Worm (Caenorhabditis elegans): ENCODE measurements around the gene T07E3.3.

T07E3.3 gene

DNA sequence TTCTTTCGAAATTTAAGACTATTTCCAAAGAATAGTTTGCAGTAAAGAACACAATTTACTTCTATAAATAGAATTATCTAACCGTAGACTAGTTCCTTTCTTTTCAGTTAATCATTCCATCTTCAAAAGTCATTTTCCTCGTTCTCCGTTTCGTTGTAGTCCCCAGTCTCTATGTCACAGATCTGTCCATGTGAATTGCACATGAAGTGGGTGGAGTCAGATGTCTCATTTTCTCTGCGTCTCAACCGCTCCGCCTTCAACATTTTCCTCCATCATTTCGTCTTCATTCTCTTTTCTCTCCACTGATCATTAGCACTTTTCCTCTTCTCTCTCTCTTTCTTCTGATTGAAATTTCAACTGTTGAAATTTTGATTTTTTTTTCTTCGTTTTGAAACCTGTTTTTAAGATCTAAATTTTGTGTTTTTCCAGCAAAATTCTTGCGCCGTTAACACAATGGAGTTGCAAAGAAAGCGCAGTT lies 6.1 kb upstream of the T07E3.3 start, which contains the start of gene T07E3.4 (continued):
- TF ChIP-seq ZK546.5 (tag; optimal IDR thresholded peaks at IDR 0.05) (no peak), nhr-25 (tag; optimal IDR thresholded peaks at IDR 0.05; ENCODE audit: borderline replicate concordance, insufficient read depth) (no peak), ctbp-1 (GFP tag; IDR thresholded peaks at IDR 0.05) (peak; percentile 57; the same call in 1 of the 2 replicates), egl-43 (GFP tag; IDR thresholded peaks at IDR 0.05) (no peak), ztf-7 (tag; optimal IDR thresholded peaks at IDR 0.05) (peak; percentile 48), zip-11 (GFP tag; IDR thresholded peaks at IDR 0.05) (no peak), hif-1 (tag; optimal IDR thresholded peaks at IDR 0.05) (no peak), hmg-1.1 (GFP tag; IDR thresholded peaks at IDR 0.05) (peak; percentile 76), dmd-9 (GFP tag; IDR thresholded peaks at IDR 0.05) (no peak), T26A8.4 (GFP tag; IDR thresholded peaks at IDR 0.05) (peak; percentile 59), mes-2 (tag; optimal IDR thresholded peaks at IDR 0.05; ENCODE audit: poor library complexity, severe bottlenecking) (peak; percentile 66), spr-3 (GFP tag; optimal IDR thresholded peaks at IDR 0.05) (no peak), lin-38 (GFP tag; IDR thresholded peaks at IDR 0.05) (no peak), ceh-28 (tag; optimal IDR thresholded peaks at IDR 0.05) (no peak), Y48G9A.11 (GFP tag; IDR thresholded peaks at IDR 0.05) (no peak), nhr-28 (tag; optimal IDR thresholded peaks at IDR 0.05) (peak; percentile 84), arid-1 (GFP tag; conservative IDR thresholded peaks at IDR 0.05) (no peak), F44E2.7 (GFP tag; IDR thresholded peaks at IDR 0.05) (no peak), zip-2 (tag; optimal IDR thresholded peaks at IDR 0.05) (peak; percentile 8), zag-1 (tag; optimal IDR thresholded peaks at IDR 0.05) (no peak), snpc-1.2 (GFP tag; IDR thresholded peaks at IDR 0.05) (no peak), unc-62 (GFP tag; optimal IDR thresholded peaks at IDR 0.05 in 1 of 2) (peak in 1 of 2 experiments; percentile 90), unc-62 (tag; optimal IDR thresholded peaks at IDR 0.05) (no peak), gei-8 (GFP tag; optimal IDR thresholded peaks at IDR 0.05) (peak; percentile 9), Y75B8A.6 (GFP tag; IDR thresholded peaks at IDR 0.05) (no peak), daf-8 (GFP tag; IDR thresholded peaks at IDR 0.05) (no peak), T20F7.1 (GFP tag; optimal IDR thresholded peaks at IDR 0.05) (peak; percentile 60), zfp-2 (tag; optimal IDR thresholded peaks at IDR 0.05) (no peak), zfp-3 (GFP tag; conservative IDR thresholded peaks at IDR 0.05) (no peak), daf-16 (GFP tag; optimal IDR thresholded peaks at IDR 0.05) (peak in 1 of 2 experiments; percentile 18), daf-16 (tag; optimal IDR thresholded peaks at IDR 0.05) (peak; percentile 68), lin-15B (tag; optimal IDR thresholded peaks at IDR 0.05) (no peak)

- TF ChIP-seq skn-1 (tag; optimal IDR thresholded peaks at IDR 0.05) (no peak), ceh-20 (GFP tag; IDR thresholded peaks at IDR 0.05) (peak; percentile 58; the same call in 1 of the 2 replicates), ceh-62 (tag; optimal IDR thresholded peaks at IDR 0.05) (no peak), Y75B8A.6 (GFP tag; IDR thresholded peaks at IDR 0.05) (no peak), fkh-10 (GFP tag; optimal IDR thresholded peaks at IDR 0.05) (no peak), hlh-11 (tag; optimal IDR thresholded peaks at IDR 0.05) (peak; percentile 81), dpl-1 (GFP tag; optimal IDR thresholded peaks at IDR 0.05) (no peak), zfp-3 (GFP tag; conservative IDR thresholded peaks at IDR 0.05) (0 out of 2 replicates have a peak, but pooled peaks have one; percentile 16), duxl-1 (tag; optimal IDR thresholded peaks at IDR 0.05; ENCODE audit: poor library complexity) (no peak), ctbp-1 (GFP tag; IDR thresholded peaks at IDR 0.05) (no peak), daf-12 (tag; optimal IDR thresholded peaks at IDR 0.05) (no peak), ceh-82 (tag; optimal IDR thresholded peaks at IDR 0.05) (no peak), hif-1 (tag; optimal IDR thresholded peaks at IDR 0.05) (no peak), saeg-2 (GFP tag; IDR thresholded peaks at IDR 0.05) (no peak), rbr-2 (tag; optimal IDR thresholded peaks at IDR 0.05) (no peak), vab-7 (GFP tag; IDR thresholded peaks at IDR 0.05) (no peak), pha-4 (GFP tag; IDR thresholded peaks at IDR 0.05) (no peak), pha-4 (tag; optimal IDR thresholded peaks at IDR 0.05) (no peak), mep-1 (tag; optimal IDR thresholded peaks at IDR 0.05) (peak; percentile 39), set-16 (GFP tag; IDR thresholded peaks at IDR 0.05) (no peak), egl-27 (tag; optimal IDR thresholded peaks at IDR 0.05) (no peak), ztf-11 (tag; optimal IDR thresholded peaks at IDR 0.05) (no peak), nhr-11 (tag; optimal IDR thresholded peaks at IDR 0.05) (peak; percentile 69), snpc-1.2 (GFP tag; IDR thresholded peaks at IDR 0.05) (no peak), attf-4 (tag; optimal IDR thresholded peaks at IDR 0.05) (no peak), gei-8 (GFP tag; optimal IDR thresholded peaks at IDR 0.05) (no peak), T20F7.1 (GFP tag; optimal IDR thresholded peaks at IDR 0.05) (peak; percentile 51)
Measured at ce11 chrIII:6898518-6898917, 5.2 kb upstream of the T07E3.3 start.
